Fruit fly (Drosophila melanogaster) whole organism, embryonic: Measurements from ENCODE around the gene cort.

ENCODE experiments used
- CG10321 ChIP-seq: fragments of 200-800 bp; sonication (Bioruptor generic); IDR thresholded peaks from 2 replicates; pipeline ENCODE4 v1.3.6; 2022; ENCODE audit warnings: missing biosample characterization, missing genetic modification characterization
- CG12155 ChIP-seq: fragments of 200-800 bp; sonication (Bioruptor generic); optimal IDR thresholded peaks from 3 replicates; lab custom pipeline; 2016; ENCODE audit warnings: missing biosample characterization, missing genetic modification characterization
- CG14441 ChIP-seq: fragments of 200-800 bp; sonication (Bioruptor generic); IDR thresholded peaks from 2 replicates; pipeline ENCODE4 v1.3.6; 2022; ENCODE audit warnings: missing biosample characterization, missing genetic modification characterization
- CG15269 ChIP-seq: fragments of 200-800 bp; sonication (Bioruptor generic); optimal IDR thresholded peaks from 2 replicates; lab custom pipeline; 2018; ENCODE audit warnings: missing biosample characterization, mild to moderate bottlenecking, missing genetic modification characterization, moderate library complexity
- CG17361 ChIP-seq: fragments of 200-800 bp; sonication (Bioruptor generic); IDR thresholded peaks from 3 replicates; pipeline ENCODE4 v1.3.6; 2022; ENCODE audit warnings: missing biosample characterization, missing genetic modification characterization
- CG1832 ChIP-seq: fragments of 200-800 bp; sonication (Bioruptor generic); optimal IDR thresholded peaks from 2 replicates; lab custom pipeline; 2017; ENCODE audit warnings: missing biosample characterization, mild to moderate bottlenecking, missing genetic modification characterization, inconsistent platforms
- CG3995 ChIP-seq: fragments of 200-800 bp; sonication (Bioruptor generic); optimal IDR thresholded peaks from 3 replicates; lab custom pipeline; 2016; ENCODE audit warnings: missing biosample characterization, missing genetic modification characterization
- CG4820 ChIP-seq: fragments of 200-800 bp; sonication (Bioruptor generic); optimal IDR thresholded peaks from 3 replicates; lab custom pipeline; 2016; ENCODE audit warnings: missing biosample characterization, missing genetic modification characterization
- CG4854 ChIP-seq: fragments of 200-800 bp; sonication (Bioruptor generic); optimal IDR thresholded peaks from 2 replicates; lab custom pipeline; 2016; ENCODE audit warnings: missing biosample characterization, missing genetic modification characterization, inconsistent platforms
- CG6654 ChIP-seq: fragments of 200-800 bp; sonication (Bioruptor generic); optimal IDR thresholded peaks from 2 replicates; lab custom pipeline; 2017; ENCODE audit warnings: missing biosample characterization, mild to moderate bottlenecking, missing genetic modification characterization
- CG7745 ChIP-seq: fragments of 200-800 bp; sonication (Bioruptor generic); optimal IDR thresholded peaks from 2 replicates; lab custom pipeline; 2018; ENCODE audit warnings: missing biosample characterization, mild to moderate bottlenecking, missing genetic modification characterization, moderate library complexity
- CG7786 ChIP-seq: fragments of 200-800 bp; sonication (Bioruptor generic); optimal IDR thresholded peaks from 2 replicates; lab custom pipeline; 2016; ENCODE audit warnings: missing biosample characterization, missing genetic modification characterization
- CG7963 ChIP-seq: fragments of 200-800 bp; sonication (Bioruptor generic); IDR thresholded peaks from 3 replicates; pipeline ENCODE4 v1.3.6; 2022; ENCODE audit warnings: missing biosample characterization, missing genetic modification characterization; ENCODE audit not compliant: partially characterized antibody
- CG9876 ChIP-seq: fragments of 200-800 bp; sonication (Bioruptor generic); optimal IDR thresholded peaks from 2 replicates; lab custom pipeline; 2016; ENCODE audit warnings: missing biosample characterization, missing genetic modification characterization
- Dll ChIP-seq: fragments of 200-800 bp; sonication (Bioruptor generic); IDR thresholded peaks from 4 replicates; pipeline ENCODE4 v1.3.6; 2022; ENCODE audit warnings: missing biosample characterization, missing genetic modification characterization; ENCODE audit not compliant: partially characterized antibody
- Doc2 ChIP-seq: fragments of 200-800 bp; sonication (Bioruptor generic); IDR thresholded peaks from 2 replicates; pipeline ENCODE4 v1.3.6; 2022; ENCODE audit warnings: missing biosample characterization, missing genetic modification characterization
- Fer1 ChIP-seq: fragments of 200-800 bp; sonication (Bioruptor generic); optimal IDR thresholded peaks from 2 replicates; lab custom pipeline; 2017; ENCODE audit warnings: missing biosample characterization, mild to moderate bottlenecking, missing genetic modification characterization
- HLH54F ChIP-seq: fragments of 200-800 bp; sonication (Bioruptor generic); optimal IDR thresholded peaks from 3 replicates; lab custom pipeline; 2016; ENCODE audit warnings: missing biosample characterization, missing genetic modification characterization
- Hand ChIP-seq: fragments of 200-800 bp; sonication (Bioruptor generic); optimal IDR thresholded peaks from 2 replicates; lab custom pipeline; 2017; ENCODE audit warnings: mild to moderate bottlenecking, missing biosample characterization, missing genetic modification reagents, missing genetic modification characterization
- Poxn ChIP-seq: fragments of 200-800 bp; sonication (Bioruptor generic); IDR thresholded peaks from 2 replicates; pipeline ENCODE4 v1.3.6; 2022; ENCODE audit warnings: missing biosample characterization, missing genetic modification characterization
- Rfx ChIP-seq: fragments of 200-800 bp; sonication (Bioruptor generic); IDR thresholded peaks from 2 replicates; pipeline ENCODE4 v1.3.6; 2022; ENCODE audit warnings: missing biosample characterization, missing genetic modification characterization
- Spps ChIP-seq: fragments of 200-800 bp; sonication (Bioruptor generic); optimal IDR thresholded peaks from 2 replicates; lab custom pipeline; 2018; ENCODE audit warnings: missing biosample characterization, mild to moderate bottlenecking, missing genetic modification characterization
- Sry-δ ChIP-seq: fragments of 200-800 bp; sonication (Bioruptor generic); optimal IDR thresholded peaks from 2 replicates; lab custom pipeline; 2016; ENCODE audit warnings: missing biosample characterization, missing genetic modification characterization
- ab ChIP-seq: fragments of 200-800 bp; sonication (Bioruptor generic); optimal IDR thresholded peaks from 2 replicates; lab custom pipeline; 2016; ENCODE audit warnings: missing biosample characterization, missing genetic modification characterization
- al ChIP-seq: fragments of 200-800 bp; sonication (Bioruptor generic); IDR thresholded peaks from 2 replicates; pipeline ENCODE4 v1.3.6; 2022; ENCODE audit warnings: missing biosample characterization, missing genetic modification characterization
- amos ChIP-seq: fragments of 200-800 bp; sonication (Bioruptor generic); IDR thresholded peaks from 2 replicates; pipeline ENCODE4 v1.3.6; 2022; ENCODE audit warnings: missing biosample characterization, missing genetic modification characterization; ENCODE audit not compliant: partially characterized antibody
- ato ChIP-seq: fragments of 200-800 bp; sonication (Bioruptor generic); IDR thresholded peaks from 2 replicates; pipeline ENCODE4 v1.3.6; 2022; ENCODE audit warnings: missing biosample characterization, missing genetic modification characterization; ENCODE audit not compliant: partially characterized antibody
- bab2 ChIP-seq: fragments of 200-800 bp; sonication (Bioruptor generic); optimal IDR thresholded peaks from 2 replicates; lab custom pipeline; 2016; ENCODE audit warnings: missing biosample characterization, missing genetic modification characterization
- caup ChIP-seq: fragments of 200-800 bp; sonication (Bioruptor generic); optimal IDR thresholded peaks from 3 replicates; lab custom pipeline; 2017; ENCODE audit warnings: missing biosample characterization, mild to moderate bottlenecking, missing genetic modification characterization, moderate library complexity; ENCODE audit not compliant: severe bottlenecking
- ci ChIP-seq: fragments of 200-800 bp; sonication (Bioruptor generic); IDR thresholded peaks from 3 replicates; pipeline ENCODE4 v1.3.6; 2022; ENCODE audit warnings: missing biosample characterization, missing genetic modification characterization
- exex ChIP-seq: fragments of 200-800 bp; sonication (Bioruptor generic); optimal IDR thresholded peaks from 4 replicates; lab custom pipeline; 2018; ENCODE audit warnings: missing biosample characterization, mild to moderate bottlenecking, missing genetic modification characterization, moderate library complexity
- ftz-f1 ChIP-seq: fragments of 200-800 bp; sonication (Bioruptor generic); optimal IDR thresholded peaks from 2 replicates; lab custom pipeline; 2016; ENCODE audit warnings: missing biosample characterization, missing genetic modification characterization
- gro ChIP-seq: fragments of 200-800 bp; sonication (Bioruptor generic); optimal IDR thresholded peaks from 2 replicates; lab custom pipeline; 2016; ENCODE audit warnings: missing biosample characterization, missing genetic modification characterization
- hbn ChIP-seq: fragments of 200-800 bp; sonication (Bioruptor generic); IDR thresholded peaks from 2 replicates; pipeline ENCODE4 v1.3.6; 2022; ENCODE audit warnings: missing biosample characterization, missing genetic modification characterization; ENCODE audit not compliant: partially characterized antibody
- insv ChIP-seq, 2 experiments: fragments of 200-800 bp; sonication (Bioruptor generic); optimal IDR thresholded peaks; 3 replicates each; lab custom pipeline; 2016 to 2018; ENCODE audit warnings: missing biosample characterization in 2 of 2, missing genetic modification characterization in 2 of 2
- inv ChIP-seq: fragments of 200-800 bp; sonication (Bioruptor generic); IDR thresholded peaks from 2 replicates; pipeline ENCODE4 v1.3.6; 2022; ENCODE audit warnings: missing biosample characterization, missing genetic modification characterization; ENCODE audit not compliant: partially characterized antibody
- lab ChIP-seq: fragments of 200-800 bp; sonication (Bioruptor generic); optimal IDR thresholded peaks from 3 replicates; lab custom pipeline; 2017; ENCODE audit warnings: missing biosample characterization, missing genetic modification characterization, mild to moderate bottlenecking, moderate library complexity, missing genetic modification reagents
- lov ChIP-seq, 2 experiments: fragments of 200-800 bp in 1 of 2; fragments of >200 bp in 1 of 2; sonication (Bioruptor generic) in 1 of 2; IDR thresholded peaks in 1 of 2; optimal IDR thresholded peaks in 1 of 2; 2 replicates in 1 of 2; 3 replicates in 1 of 2; pipeline versions ENCODE4 v1.3.6 to Lab custom; 2017 to 2022; ENCODE audit warnings: missing biosample characterization in 1 of 2, missing genetic modification characterization in 1 of 2
- mam ChIP-seq: fragments of 200-800 bp; sonication (Bioruptor generic); optimal IDR thresholded peaks from 3 replicates; lab custom pipeline; 2016; ENCODE audit warnings: missing biosample characterization, missing genetic modification characterization
- nerfin-1 ChIP-seq: fragments of 200-800 bp; sonication (Bioruptor generic); optimal IDR thresholded peaks from 3 replicates; lab custom pipeline; 2019; ENCODE audit warnings: missing biosample characterization, mild to moderate bottlenecking, missing genetic modification characterization, moderate library complexity
- onecut ChIP-seq: fragments of 200-800 bp; sonication (Bioruptor generic); IDR thresholded peaks from 2 replicates; pipeline ENCODE4 v1.3.6; 2022; ENCODE audit warnings: missing biosample characterization, missing genetic modification characterization
- p53 ChIP-seq: fragments of 200-800 bp; sonication (Bioruptor generic); optimal IDR thresholded peaks from 2 replicates; lab custom pipeline; 2016; ENCODE audit warnings: missing biosample characterization, missing genetic modification characterization
- pnt ChIP-seq: fragments of 200-800 bp; sonication (Bioruptor generic); optimal IDR thresholded peaks from 3 replicates; lab custom pipeline; 2016; ENCODE audit warnings: missing biosample characterization, missing genetic modification characterization
- salm ChIP-seq: fragments of 200-800 bp; sonication (Bioruptor generic); optimal IDR thresholded peaks from 2 replicates; lab custom pipeline; 2018; ENCODE audit warnings: missing biosample characterization, mild to moderate bottlenecking, missing genetic modification characterization
- sd ChIP-seq: fragments of 200-800 bp; sonication (Bioruptor generic); optimal IDR thresholded peaks from 3 replicates; lab custom pipeline; 2018; ENCODE audit warnings: missing biosample characterization, mild to moderate bottlenecking, missing genetic modification characterization, moderate library complexity
- slou ChIP-seq: fragments of 200-800 bp; sonication (Bioruptor generic); optimal IDR thresholded peaks from 3 replicates; lab custom pipeline; 2016; ENCODE audit warnings: missing biosample characterization, missing genetic modification characterization
- slp2 ChIP-seq: fragments of 200-800 bp; sonication (Bioruptor generic); optimal IDR thresholded peaks from 2 replicates; lab custom pipeline; 2016; ENCODE audit warnings: missing biosample characterization, missing genetic modification characterization
- sob ChIP-seq: fragments of 200-800 bp; sonication (Bioruptor generic); IDR thresholded peaks from 2 replicates; pipeline ENCODE4 v1.3.6; 2022; ENCODE audit warnings: missing biosample characterization, missing genetic modification characterization
- ssp ChIP-seq: fragments of 200-800 bp; sonication (Bioruptor generic); IDR thresholded peaks from 2 replicates; pipeline ENCODE4 v1.3.6; 2022; ENCODE audit warnings: missing biosample characterization, missing genetic modification characterization
- tgo ChIP-seq: fragments of 200-800 bp; sonication (Bioruptor generic); IDR thresholded peaks from 3 replicates; pipeline ENCODE4 v1.3.6; 2022; ENCODE audit warnings: missing biosample characterization, missing genetic modification characterization

The cort gene

DNA sequence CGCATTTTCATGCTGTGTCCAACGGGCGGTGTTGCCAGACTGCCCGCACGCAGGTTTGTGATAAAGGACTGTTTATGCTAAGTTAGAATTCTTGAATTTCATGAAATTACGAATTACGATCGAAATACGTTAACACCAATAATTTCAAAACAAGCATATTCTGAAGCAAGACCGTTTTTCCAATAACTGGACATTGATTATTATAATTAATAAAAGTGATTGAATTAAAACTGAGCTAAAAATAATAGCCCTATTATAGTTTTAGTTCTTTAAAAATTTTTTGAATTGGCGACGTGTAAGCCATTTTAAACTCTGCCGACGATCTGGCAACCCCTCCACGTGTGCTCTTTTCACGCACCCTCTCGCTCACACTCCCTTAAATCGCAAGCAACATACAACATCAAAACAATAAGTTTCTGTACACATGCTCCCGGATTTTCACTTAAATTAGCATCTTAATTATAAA lies 28.2 kb downstream of the cort start (continued):
- peak; percentile 92 for TF ChIP-seq sob
- peak; percentile 10 to 80 for TF ChIP-seq insv (GFP tag; optimal IDR thresholded peaks at IDR 0.05; lab: Kevin White, UChicago)
- TF ChIP-seq ftz-f1, result peak; percentile 22
- no peak; the same call in 1 of the 2 replicates for TF ChIP-seq amos (GFP tag; lab: Robert Waterston, UW)
- peak; percentile 91 for TF ChIP-seq al (GFP tag; lab: Robert Waterston, UW)
- peak; percentile 96 for TF ChIP-seq caup (GFP tag; lab: Kevin White, UChicago)
- TF ChIP-seq CG3995, result peak; percentile 81
- peak; percentile 97 for TF ChIP-seq Fer1 (GFP tag; lab: Kevin White, UChicago)
- TF ChIP-seq exex (tag; lab: Kevin White, UChicago), result peak; percentile 81
- TF ChIP-seq CG14441 (GFP tag; lab: Robert Waterston, UW), result peak; percentile 92
- TF ChIP-seq bab2, result peak; percentile 93
- TF ChIP-seq Sry-δ (GFP tag; lab: Kevin White, UChicago), result peak; percentile 56
- peak; percentile 96 for TF ChIP-seq CG15269 (tag; lab: Kevin White, UChicago)
- TF ChIP-seq CG1832 (GFP tag; lab: Kevin White, UChicago), result no peak
- TF ChIP-seq Rfx (GFP tag; lab: Robert Waterston, UW), result peak; percentile 94
- peak; percentile 90 for TF ChIP-seq CG4854 (GFP tag; lab: Kevin White, UChicago)
- TF ChIP-seq CG9876 (GFP tag; lab: Kevin White, UChicago), result peak; percentile 77
- TF ChIP-seq CG12155, result peak; percentile 95
- peak; percentile 93 for TF ChIP-seq nerfin-1 (tag; lab: Kevin White, UChicago)
- peak; percentile 87 for TF ChIP-seq sd (tag; lab: Kevin White, UChicago)
- TF ChIP-seq hbn (GFP tag; lab: Robert Waterston, UW), result no peak
- peak; percentile 98 for TF ChIP-seq lab (GFP tag; lab: Kevin White, UChicago)
- TF ChIP-seq Doc2, result peak; percentile 64; the same call in 1 of the 2 replicates
- TF ChIP-seq CG4820 (GFP tag; lab: Kevin White, UChicago), result peak; percentile 100
- peak; percentile 97 for TF ChIP-seq CG17361 (GFP tag; lab: Robert Waterston, UW)
- TF ChIP-seq CG7963, result no peak
- peak; percentile 93 for TF ChIP-seq mam (GFP tag; lab: Kevin White, UChicago)
- TF ChIP-seq tgo, result peak; percentile 94
- peak; percentile 92 for TF ChIP-seq gro (GFP tag; lab: Kevin White, UChicago)
- TF ChIP-seq CG6654, result peak; percentile 83
- no peak for TF ChIP-seq CG7745 (tag; lab: Kevin White, UChicago)
- TF ChIP-seq ato (GFP tag; lab: Robert Waterston, UW), result no peak
- peak; percentile 91 for TF ChIP-seq slou
- TF ChIP-seq lov (optimal IDR thresholded peaks at IDR 0.05; lab: Kevin White, UChicago), result no peak
- TF ChIP-seq lov (GFP tag; IDR thresholded peaks at IDR 0.05; lab: Robert Waterston, UW), result peak; percentile 86
- TF ChIP-seq ssp, result peak; percentile 79
- peak; percentile 71 for TF ChIP-seq Poxn (GFP tag; lab: Robert Waterston, UW)
- peak; percentile 92 for TF ChIP-seq Hand (GFP tag; lab: Kevin White, UChicago)
- TF ChIP-seq Dll, result no peak; the same call in 3 of the 4 replicates
- peak; percentile 93 for TF ChIP-seq CG7786
- TF ChIP-seq CG10321 (GFP tag; lab: Robert Waterston, UW), result peak; percentile 75
- TF ChIP-seq inv (GFP tag; lab: Robert Waterston, UW), result no peak
- peak; percentile 83 for TF ChIP-seq onecut (GFP tag; lab: Robert Waterston, UW)
- peak; percentile 88 for TF ChIP-seq salm (tag; lab: Kevin White, UChicago)
- peak; percentile 67 for TF ChIP-seq ab (GFP tag; lab: Kevin White, UChicago)
- TF ChIP-seq pnt (GFP tag; lab: Kevin White, UChicago), result peak; percentile 86
- TF ChIP-seq HLH54F (GFP tag; lab: Kevin White, UChicago), result peak; percentile 92
- TF ChIP-seq Spps, result peak; percentile 86
- TF ChIP-seq slp2 (GFP tag; lab: Kevin White, UChicago), result peak; percentile 87
- TF ChIP-seq p53 (GFP tag; lab: Kevin White, UChicago), result peak; percentile 83
- TF ChIP-seq ci (GFP tag; lab: Robert Waterston, UW), result peak; percentile 89
